Worm (Caenorhabditis elegans) whole organism, L2 larva: ENCODE results near the gene pssy-2.

Source experiments
- C34F6.9 ChIP-seq: fragments of 150-350 bp; optimal IDR thresholded peaks from 2 replicates; lab custom pipeline; 2014; ENCODE audit warnings: missing biosample characterization, missing genetic modification characterization
- F13H6.1 ChIP-seq: sonication (generic microtip); optimal IDR thresholded peaks from 2 replicates; lab custom pipeline; 2016; ENCODE audit warnings: missing genetic modification characterization, missing compliant biosample characterization
- R02D3.7 ChIP-seq: fragments of 150-350 bp; optimal IDR thresholded peaks from 2 replicates; lab custom pipeline; 2014; ENCODE audit warnings: missing biosample characterization, missing genetic modification characterization
- Y55F3AM.14 ChIP-seq: fragments of 200-800 bp; sonication (Bioruptor generic); optimal IDR thresholded peaks from 2 replicates; lab custom pipeline; 2018; ENCODE audit warnings: mild to moderate bottlenecking, missing genetic modification characterization, missing compliant biosample characterization
- ZK546.5 ChIP-seq: sonication (generic microtip); optimal IDR thresholded peaks from 2 replicates; lab custom pipeline; 2017; ENCODE audit warnings: missing biosample characterization, missing genetic modification characterization
- alr-1 ChIP-seq: fragments of 150-350 bp; optimal IDR thresholded peaks from 2 replicates; lab custom pipeline; 2014; ENCODE audit warnings: missing biosample characterization, missing genetic modification characterization
- aly-2 ChIP-seq: fragments of 150-350 bp; optimal IDR thresholded peaks from 2 replicates; lab custom pipeline; 2014; ENCODE audit warnings: missing biosample characterization, missing genetic modification characterization
- blmp-1 ChIP-seq: sonication (generic microtip); optimal IDR thresholded peaks from 2 replicates; lab custom pipeline; 2017; ENCODE audit warnings: missing genetic modification characterization, mild to moderate bottlenecking, missing compliant biosample characterization, antibody characterized with exemption, moderate library complexity; ENCODE audit not compliant: insufficient read depth
- ceh-16 ChIP-seq: fragments of 150-350 bp; optimal IDR thresholded peaks from 2 replicates; lab custom pipeline; 2014; ENCODE audit warnings: missing biosample characterization, missing genetic modification characterization
- ceh-82 ChIP-seq: fragments of 150-350 bp; optimal IDR thresholded peaks from 2 replicates; lab custom pipeline; 2014; ENCODE audit warnings: missing biosample characterization, missing genetic modification characterization
- crh-2 ChIP-seq: sonication (generic microtip); optimal IDR thresholded peaks from 2 replicates; lab custom pipeline; 2017; ENCODE audit warnings: missing biosample characterization, missing genetic modification characterization
- dmd-4 ChIP-seq: sonication (generic microtip); optimal IDR thresholded peaks from 2 replicates; lab custom pipeline; 2017; ENCODE audit warnings: missing biosample characterization, missing genetic modification characterization
- elt-3 ChIP-seq: sonication (generic microtip); optimal IDR thresholded peaks from 2 replicates; lab custom pipeline; 2017; ENCODE audit warnings: missing biosample characterization, missing genetic modification characterization
- fos-1 ChIP-seq: fragments of 150-350 bp; optimal IDR thresholded peaks from 2 replicates; lab custom pipeline; 2014; ENCODE audit warnings: missing biosample characterization, missing genetic modification characterization
- gmeb-1 ChIP-seq: fragments of 150-350 bp; optimal IDR thresholded peaks from 2 replicates; lab custom pipeline; 2014; ENCODE audit warnings: missing biosample characterization, missing genetic modification characterization
- lin-11 ChIP-seq: fragments of 150-350 bp; sonication (generic microtip); optimal IDR thresholded peaks from 2 replicates; lab custom pipeline; 2014; ENCODE audit warnings: missing biosample characterization, missing genetic modification characterization, inconsistent platforms, mixed read lengths
- lin-13 ChIP-seq: fragments of 150-350 bp; optimal IDR thresholded peaks from 2 replicates; lab custom pipeline; 2014; ENCODE audit warnings: missing biosample characterization, missing genetic modification reagents, missing genetic modification characterization
- lin-39 ChIP-seq: fragments of 150-350 bp; optimal IDR thresholded peaks from 2 replicates; lab custom pipeline; 2014; ENCODE audit warnings: missing biosample characterization, missing genetic modification reagents, missing genetic modification characterization
- lsy-2 ChIP-seq, 2 experiments: fragments of 150-350 bp in 1 of 2; sonication (generic microtip) in 1 of 2; optimal IDR thresholded peaks; 2 replicates each; lab custom pipeline; 2014 to 2017; ENCODE audit warnings: missing biosample characterization in 2 of 2, missing genetic modification characterization in 2 of 2
- mbf-1 ChIP-seq: sonication (generic microtip); optimal IDR thresholded peaks from 2 replicates; lab custom pipeline; 2017; ENCODE audit warnings: missing biosample characterization, missing genetic modification characterization
- mdl-1 ChIP-seq, 2 experiments: fragments of 150-350 bp in 1 of 2; sonication (generic microtip) in 1 of 2; optimal IDR thresholded peaks; 2 replicates each; lab custom pipeline; 2017; ENCODE audit warnings: missing biosample characterization in 2 of 2, missing genetic modification characterization in 2 of 2
- nhr-10 ChIP-seq: sonication (generic microtip); optimal IDR thresholded peaks from 2 replicates; lab custom pipeline; 2017; ENCODE audit warnings: missing biosample characterization, missing genetic modification characterization
- nhr-11 ChIP-seq: fragments of 150-350 bp; optimal IDR thresholded peaks from 2 replicates; lab custom pipeline; 2014; ENCODE audit warnings: missing biosample characterization, missing genetic modification characterization
- nhr-12 ChIP-seq: fragments of 150-350 bp; optimal IDR thresholded peaks from 2 replicates; lab custom pipeline; 2014; ENCODE audit warnings: missing biosample characterization, missing genetic modification characterization
- nhr-129 ChIP-seq: fragments of 150-350 bp; optimal IDR thresholded peaks from 2 replicates; lab custom pipeline; 2014; ENCODE audit warnings: missing biosample characterization, missing genetic modification characterization
- nhr-23 ChIP-seq: fragments of 150-350 bp; optimal IDR thresholded peaks from 2 replicates; lab custom pipeline; 2014; ENCODE audit warnings: missing biosample characterization, missing genetic modification reagents, missing genetic modification characterization
- nhr-237 ChIP-seq: fragments of 150-350 bp; optimal IDR thresholded peaks from 2 replicates; lab custom pipeline; 2014; ENCODE audit warnings: missing biosample characterization, missing genetic modification characterization
- nhr-6 ChIP-seq: fragments of 150-350 bp; optimal IDR thresholded peaks from 2 replicates; lab custom pipeline; 2014; ENCODE audit warnings: missing biosample characterization, missing genetic modification characterization
- nhr-77 ChIP-seq: fragments of 150-350 bp; optimal IDR thresholded peaks from 2 replicates; lab custom pipeline; 2014; ENCODE audit warnings: missing biosample characterization, missing genetic modification characterization
- peb-1 ChIP-seq: fragments of 150-350 bp; optimal IDR thresholded peaks from 2 replicates; lab custom pipeline; 2014; ENCODE audit warnings: missing biosample characterization, missing genetic modification characterization
- skn-1 ChIP-seq: sonication (generic microtip); optimal IDR thresholded peaks from 2 replicates; lab custom pipeline; 2017; ENCODE audit warnings: missing biosample characterization, missing genetic modification characterization
- sma-3 ChIP-seq: sonication (generic microtip); optimal IDR thresholded peaks from 2 replicates; lab custom pipeline; 2016; ENCODE audit warnings: missing genetic modification reagents, missing genetic modification characterization, missing compliant biosample characterization
- sma-9 ChIP-seq, 2 experiments: fragments of 150-350 bp in 1 of 2; sonication (generic microtip) in 1 of 2; optimal IDR thresholded peaks; 2 replicates each; lab custom pipeline; 2014 to 2016; ENCODE audit warnings: missing genetic modification characterization in 2 of 2, mild to moderate bottlenecking in 1 of 2, missing biosample characterization in 1 of 2, missing compliant biosample characterization in 1 of 2, missing genetic modification reagents in 1 of 2, moderate library complexity in 1 of 2
- snpc-4 ChIP-seq: fragments of 150-350 bp; optimal IDR thresholded peaks from 2 replicates; lab custom pipeline; 2014; ENCODE audit warnings: missing biosample characterization, missing genetic modification characterization
- unc-39 ChIP-seq: fragments of 150-350 bp; optimal IDR thresholded peaks from 2 replicates; lab custom pipeline; 2014; ENCODE audit warnings: missing biosample characterization, missing genetic modification characterization
- unc-55 ChIP-seq: fragments of 150-350 bp; sonication (generic microtip); optimal IDR thresholded peaks from 3 replicates; lab custom pipeline; 2014; ENCODE audit warnings: missing biosample characterization, missing genetic modification reagents, missing genetic modification characterization
- unc-62 ChIP-seq: fragments of 150-350 bp; optimal IDR thresholded peaks from 2 replicates; lab custom pipeline; 2014; ENCODE audit warnings: missing biosample characterization, missing genetic modification reagents, missing genetic modification characterization
- zag-1 ChIP-seq: fragments of 150-350 bp; optimal IDR thresholded peaks from 2 replicates; lab custom pipeline; 2014; ENCODE audit warnings: missing biosample characterization, missing genetic modification characterization
- ztf-1 ChIP-seq: fragments of 200-800 bp; sonication (Bioruptor generic); conservative IDR thresholded peaks from 2 replicates; pipeline ENCODE4 v1.3.6; 2022; ENCODE audit warnings: missing genetic modification characterization, missing compliant biosample characterization
- ztf-11 ChIP-seq: sonication (generic microtip); optimal IDR thresholded peaks from 2 replicates; lab custom pipeline; 2017; ENCODE audit warnings: missing biosample characterization, missing genetic modification characterization
- ztf-4 ChIP-seq: fragments of 150-350 bp; optimal IDR thresholded peaks from 2 replicates; lab custom pipeline; 2014; ENCODE audit warnings: missing biosample characterization, missing genetic modification characterization

The pssy-2 gene

ce11 chrIII:13455207-13455606, 16.4 kb upstream of the pssy-2 start, which contains the start of gene cua-1:
Gene cua-1, minus strand, starts transcription at chrIII:13455307.
- TF ChIP-seq ztf-11 (tag; lab: Kevin White, UChicago) (no peak), crh-2 (tag; lab: Kevin White, UChicago) (no peak), unc-55 (GFP tag; lab: Kevin White, UChicago) (no peak), skn-1 (tag; lab: Kevin White, UChicago) (no peak), lin-39 (tag; lab: Kevin White, UChicago) (no peak), Y55F3AM.14 (GFP tag; lab: Kevin White, UChicago) (no peak), nhr-237 (tag; lab: Kevin White, UChicago) (no peak), sma-9 (GFP tag; optimal IDR thresholded peaks at IDR 0.05; lab: Kevin White, UChicago) (no peak), sma-9 (tag; optimal IDR thresholded peaks at IDR 0.05; lab: Kevin White, UChicago) (no peak), ceh-16 (tag; lab: Kevin White, UChicago) (no peak), C34F6.9 (no peak), fos-1 (tag; lab: Kevin White, UChicago) (no peak), mdl-1 (tag; optimal IDR thresholded peaks at IDR 0.05; lab: Kevin White, UChicago) (no peak), unc-39 (no peak)

ce11 chrIII:13455816-13456215, 15.8 kb upstream of the pssy-2 start:
- TF ChIP-seq peb-1 (tag; lab: Kevin White, UChicago) (no peak), aly-2 (tag; lab: Kevin White, UChicago) (no peak), ztf-11 (tag; lab: Kevin White, UChicago) (no peak), nhr-10 (tag; lab: Kevin White, UChicago) (no peak), unc-62 (GFP tag; lab: Kevin White, UChicago) (no peak), dmd-4 (no peak), skn-1 (tag; lab: Kevin White, UChicago) (no peak), nhr-6 (tag; lab: Kevin White, UChicago) (no peak), lin-39 (tag; lab: Kevin White, UChicago) (no peak), mbf-1 (tag; lab: Kevin White, UChicago) (no peak), elt-3 (tag; lab: Kevin White, UChicago) (no peak), nhr-23 (no peak), C34F6.9 (peak; percentile 73), ceh-16 (tag; lab: Kevin White, UChicago) (no peak), sma-9 (GFP tag; optimal IDR thresholded peaks at IDR 0.05; lab: Kevin White, UChicago) (peak; percentile 12), sma-9 (tag; optimal IDR thresholded peaks at IDR 0.05; lab: Kevin White, UChicago) (no peak), nhr-12 (no peak), ztf-1 (GFP tag; lab: Robert Waterston, UW) (no peak), F13H6.1 (no peak), alr-1 (tag; lab: Kevin White, UChicago) (no peak), unc-55 (GFP tag; lab: Kevin White, UChicago) (peak; percentile 92), nhr-129 (tag; lab: Kevin White, UChicago) (peak; percentile 73), gmeb-1 (no peak), ZK546.5 (tag; lab: Kevin White, UChicago) (no peak), lin-13 (GFP tag; lab: Kevin White, UChicago) (peak; percentile 53), nhr-77 (no peak), crh-2 (tag; lab: Kevin White, UChicago) (peak; percentile 66), lsy-2 (tag; optimal IDR thresholded peaks at IDR 0.05; lab: Kevin White, UChicago) (peak in 1 of 2 experiments; percentile 64), lin-11 (tag; lab: Kevin White, UChicago) (no peak), mdl-1 (tag; optimal IDR thresholded peaks at IDR 0.05; lab: Kevin White, UChicago) (no peak), snpc-4 (no peak), ztf-4 (tag; lab: Kevin White, UChicago) (no peak), sma-3 (no peak), nhr-237 (tag; lab: Kevin White, UChicago) (no peak), ceh-82 (tag; lab: Kevin White, UChicago) (no peak), zag-1 (tag; lab: Kevin White, UChicago) (peak; percentile 1), nhr-11 (no peak), unc-39 (no peak), blmp-1 (no peak), R02D3.7 (tag; lab: Kevin White, UChicago) (no peak)
